Worm (Caenorhabditis elegans) whole organism, late embryonic: ENCODE results near the gene R05A10.7.
A peak's percentile ranks its signal among the peaks of the same experiment; 100 is the strongest.

Source experiments
- C08G9.2 ChIP-seq: sonication (generic microtip); optimal IDR thresholded peaks from 2 replicates; lab custom pipeline; 2016; ENCODE audit warnings: mild to moderate bottlenecking, missing genetic modification characterization, moderate library complexity, missing compliant biosample characterization
- F13H6.1 ChIP-seq: sonication (generic microtip); optimal IDR thresholded peaks from 2 replicates; lab custom pipeline; 2016; ENCODE audit warnings: missing genetic modification characterization, missing compliant biosample characterization
- K09A11.1 ChIP-seq: sonication (generic microtip); optimal IDR thresholded peaks from 2 replicates; lab custom pipeline; 2017; ENCODE audit warnings: antibody characterized with exemption, mild to moderate bottlenecking, missing genetic modification characterization, missing compliant biosample characterization; ENCODE audit not compliant: insufficient read depth
- Y22D7AL.16 ChIP-seq: sonication (generic microtip); optimal IDR thresholded peaks from 2 replicates; lab custom pipeline; 2016; ENCODE audit warnings: missing genetic modification characterization, missing compliant biosample characterization
- ceh-14 ChIP-seq: sonication (generic microtip); optimal IDR thresholded peaks from 2 replicates; lab custom pipeline; 2016; ENCODE audit warnings: missing genotype, missing genetic modification characterization, missing compliant biosample characterization
- ceh-19 ChIP-seq: fragments of 200-800 bp; sonication (Bioruptor generic); optimal IDR thresholded peaks from 2 replicates; lab custom pipeline; 2018; ENCODE audit warnings: mild to moderate bottlenecking, missing genetic modification characterization, missing compliant biosample characterization
- ceh-2 ChIP-seq: sonication (generic microtip); optimal IDR thresholded peaks from 2 replicates; lab custom pipeline; 2016; ENCODE audit warnings: missing genotype, missing genetic modification characterization, missing compliant biosample characterization
- ceh-22 ChIP-seq: sonication (generic microtip); optimal IDR thresholded peaks from 2 replicates; lab custom pipeline; 2017; ENCODE audit warnings: missing biosample characterization, missing genetic modification characterization
- ceh-30 ChIP-seq: fragments of 150-350 bp; optimal IDR thresholded peaks from 2 replicates; lab custom pipeline; 2014; ENCODE audit warnings: missing biosample characterization, missing genetic modification characterization
- ceh-34 ChIP-seq: sonication (generic microtip); optimal IDR thresholded peaks from 2 replicates; lab custom pipeline; 2016; ENCODE audit warnings: mild to moderate bottlenecking, missing genetic modification characterization, missing compliant biosample characterization
- ceh-45 ChIP-seq: fragments of 200-800 bp; sonication (Bioruptor generic); IDR thresholded peaks from 2 replicates; pipeline ENCODE4 v1.3.6; 2022; ENCODE audit warnings: missing genetic modification reagents, missing genetic modification characterization, missing compliant biosample characterization
- ceh-9 ChIP-seq: sonication (generic microtip); optimal IDR thresholded peaks from 2 replicates; lab custom pipeline; 2016; ENCODE audit warnings: mild to moderate bottlenecking, missing genetic modification characterization, inconsistent platforms, missing compliant biosample characterization
- dmd-4 ChIP-seq: sonication (generic microtip); optimal IDR thresholded peaks from 2 replicates; lab custom pipeline; 2016; ENCODE audit warnings: borderline replicate concordance, missing genetic modification characterization, missing compliant biosample characterization
- elt-2 ChIP-seq: sonication (generic microtip); optimal IDR thresholded peaks from 2 replicates; lab custom pipeline; 2016; ENCODE audit warnings: missing genetic modification reagents, missing genetic modification characterization, missing compliant biosample characterization
- ets-4 ChIP-seq: sonication (generic microtip); optimal IDR thresholded peaks from 2 replicates; lab custom pipeline; 2016; ENCODE audit warnings: missing genetic modification characterization, missing compliant biosample characterization
- eyg-1 ChIP-seq: sonication (generic microtip); optimal IDR thresholded peaks from 2 replicates; lab custom pipeline; 2016; ENCODE audit warnings: missing genotype, missing genetic modification characterization, missing compliant biosample characterization
- fkh-10 ChIP-seq: fragments of 150-350 bp; optimal IDR thresholded peaks from 2 replicates; lab custom pipeline; 2014; ENCODE audit warnings: missing biosample characterization, missing genetic modification reagents, missing genetic modification characterization
- fkh-6 ChIP-seq: sonication (generic microtip); optimal IDR thresholded peaks from 2 replicates; lab custom pipeline; 2016; ENCODE audit warnings: missing genetic modification characterization, missing compliant biosample characterization
- hlh-15 ChIP-seq: sonication (generic microtip); optimal IDR thresholded peaks from 2 replicates; lab custom pipeline; 2016; ENCODE audit warnings: missing genetic modification characterization, missing compliant biosample characterization
- hlh-30 ChIP-seq: sonication (generic microtip); optimal IDR thresholded peaks from 2 replicates; lab custom pipeline; 2017; ENCODE audit warnings: antibody characterized with exemption, missing genetic modification characterization, missing compliant biosample characterization; ENCODE audit not compliant: insufficient read depth
- hlh-8 ChIP-seq: sonication (generic microtip); optimal IDR thresholded peaks from 2 replicates; lab custom pipeline; 2016; ENCODE audit warnings: missing genotype, missing genetic modification characterization, missing compliant biosample characterization
- lin-11 ChIP-seq: fragments of 200-800 bp; sonication (Bioruptor generic); optimal IDR thresholded peaks from 2 replicates; lab custom pipeline; 2018; ENCODE audit warnings: mild to moderate bottlenecking, missing genetic modification characterization, missing compliant biosample characterization
- madf-2 ChIP-seq: sonication (generic microtip); optimal IDR thresholded peaks from 2 replicates; lab custom pipeline; 2017; ENCODE audit warnings: missing genetic modification characterization, missing compliant biosample characterization
- mec-3 ChIP-seq: sonication (generic microtip); optimal IDR thresholded peaks from 2 replicates; lab custom pipeline; 2016; ENCODE audit warnings: borderline replicate concordance, missing genetic modification characterization, missing compliant biosample characterization
- nfya-1 ChIP-seq: sonication (generic microtip); optimal IDR thresholded peaks from 2 replicates; lab custom pipeline; 2017; ENCODE audit warnings: missing genetic modification characterization, mild to moderate bottlenecking, missing compliant biosample characterization, antibody characterized with exemption, moderate library complexity
- nhr-11 ChIP-seq: fragments of 150-350 bp; optimal IDR thresholded peaks from 2 replicates; lab custom pipeline; 2014; ENCODE audit warnings: missing biosample characterization, missing genetic modification characterization
- npax-4 ChIP-seq: sonication (generic microtip); optimal IDR thresholded peaks from 2 replicates; lab custom pipeline; 2016; ENCODE audit warnings: missing genetic modification characterization, missing compliant biosample characterization
- odd-2 ChIP-seq: sonication (generic microtip); optimal IDR thresholded peaks from 2 replicates; lab custom pipeline; 2017; ENCODE audit warnings: antibody characterized with exemption, mild to moderate bottlenecking, missing genetic modification characterization, missing compliant biosample characterization
- pag-3 ChIP-seq: sonication (generic microtip); optimal IDR thresholded peaks from 2 replicates; lab custom pipeline; 2016; ENCODE audit warnings: missing compliant biosample characterization, missing genetic modification characterization, borderline replicate concordance
- pat-9 ChIP-seq: fragments of 200-800 bp; sonication (Bioruptor generic); optimal IDR thresholded peaks from 2 replicates; lab custom pipeline; 2018; ENCODE audit warnings: mild to moderate bottlenecking, missing genetic modification characterization, moderate library complexity, missing compliant biosample characterization
- pax-1 ChIP-seq: fragments of 150-350 bp; optimal IDR thresholded peaks from 2 replicates; lab custom pipeline; 2014; ENCODE audit warnings: missing biosample characterization, missing genetic modification characterization
- pha-4 ChIP-seq: fragments of 150-350 bp; optimal IDR thresholded peaks from 2 replicates; lab custom pipeline; 2018; ENCODE audit warnings: missing biosample characterization, missing genetic modification reagents, missing genetic modification characterization
- pqm-1 ChIP-seq: sonication (generic microtip); optimal IDR thresholded peaks from 2 replicates; lab custom pipeline; 2016; ENCODE audit warnings: missing genetic modification characterization, missing compliant biosample characterization
- rnt-1 ChIP-seq: sonication (generic microtip); optimal IDR thresholded peaks from 2 replicates; lab custom pipeline; 2016; ENCODE audit warnings: missing genetic modification characterization, missing compliant biosample characterization
- sdc-2 ChIP-seq: sonication (generic microtip); optimal IDR thresholded peaks from 2 replicates; lab custom pipeline; 2016; ENCODE audit warnings: missing genotype, missing genetic modification characterization, missing compliant biosample characterization
- syd-9 ChIP-seq: sonication (generic microtip); optimal IDR thresholded peaks from 2 replicates; lab custom pipeline; 2016; ENCODE audit warnings: mild to moderate bottlenecking, missing genetic modification characterization, moderate library complexity, missing compliant biosample characterization
- tbx-2 ChIP-seq: sonication (generic microtip); optimal IDR thresholded peaks from 2 replicates; lab custom pipeline; 2016; ENCODE audit warnings: missing genetic modification characterization, missing compliant biosample characterization
- tbx-7 ChIP-seq: sonication (generic microtip); optimal IDR thresholded peaks from 2 replicates; lab custom pipeline; 2016; ENCODE audit warnings: missing genotype, missing genetic modification characterization, missing compliant biosample characterization
- ttx-3 ChIP-seq: sonication (generic microtip); optimal IDR thresholded peaks from 2 replicates; lab custom pipeline; 2016; ENCODE audit warnings: missing genetic modification reagents, missing genetic modification characterization, missing compliant biosample characterization
- unc-42 ChIP-seq: sonication (generic microtip); optimal IDR thresholded peaks from 2 replicates; lab custom pipeline; 2016; ENCODE audit warnings: missing genotype, missing genetic modification characterization, missing compliant biosample characterization
- unc-55 ChIP-seq: sonication (generic microtip); optimal IDR thresholded peaks from 2 replicates; lab custom pipeline; 2017; ENCODE audit warnings: missing biosample characterization, missing genetic modification reagents, missing genetic modification characterization
- zip-5 ChIP-seq: sonication (generic microtip); optimal IDR thresholded peaks from 2 replicates; lab custom pipeline; 2016; ENCODE audit warnings: missing genetic modification characterization, missing compliant biosample characterization
- ztf-16 ChIP-seq: sonication (generic microtip); optimal IDR thresholded peaks from 2 replicates; lab custom pipeline; 2017; ENCODE audit warnings: missing genetic modification characterization, missing compliant biosample characterization

The R05A10.7 gene

DNA sequence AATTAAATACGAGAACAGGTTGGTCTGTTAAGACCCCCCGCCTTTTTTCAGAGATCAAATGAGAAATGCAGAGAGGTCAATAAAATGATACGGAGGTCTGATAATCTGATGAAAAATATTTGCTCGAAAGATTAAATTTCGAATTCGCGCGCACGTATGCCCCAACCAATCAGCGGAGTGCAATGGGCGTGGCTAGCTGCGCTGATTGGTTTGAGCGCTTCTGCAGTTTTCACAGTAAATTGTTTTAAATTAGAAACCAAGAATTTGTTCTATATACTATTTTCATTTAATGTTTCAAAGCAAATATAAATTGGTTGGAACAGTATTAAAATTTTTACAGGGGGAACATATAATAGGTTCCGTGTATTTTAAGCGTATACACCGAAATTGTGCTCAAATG lies 43.3 kb downstream of the R05A10.7 start:
- TF ChIP-seq mec-3 (no peak), nfya-1 (tag; lab: Kevin White, UChicago) (peak; percentile 98)

DNA sequence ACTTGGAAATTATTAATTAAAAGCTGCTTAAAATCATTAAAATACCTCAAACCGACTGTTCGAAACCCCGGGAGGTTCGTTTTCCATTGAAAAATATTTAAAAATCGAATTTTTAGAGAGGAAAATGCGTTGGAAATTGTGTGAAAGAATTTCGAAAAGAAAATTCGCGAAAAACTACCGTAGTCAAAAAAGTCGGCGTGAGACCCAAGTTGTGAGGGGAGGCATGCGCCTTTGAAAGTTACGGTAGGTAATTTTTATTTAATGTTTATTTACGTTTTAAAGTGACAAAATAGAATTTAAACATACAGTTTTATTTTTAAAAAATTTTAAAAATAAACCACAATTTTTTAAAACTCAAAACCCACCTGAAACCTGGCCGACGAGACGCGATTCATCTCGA lies 47.1 kb downstream of the R05A10.7 start:
- TF ChIP-seq pqm-1 (tag; lab: Kevin White, UChicago) (no peak), pax-1 (tag; lab: Kevin White, UChicago) (no peak), eyg-1 (tag; lab: Kevin White, UChicago) (no peak), mec-3 (no peak), nfya-1 (tag; lab: Kevin White, UChicago) (no peak), ceh-22 (tag; lab: Kevin White, UChicago) (no peak), K09A11.1 (tag; lab: Kevin White, UChicago) (no peak), tbx-7 (tag; lab: Kevin White, UChicago) (no peak), ttx-3 (tag; lab: Kevin White, UChicago) (no peak), fkh-10 (GFP tag; lab: Kevin White, UChicago) (no peak), ets-4 (tag; lab: Kevin White, UChicago) (no peak), sdc-2 (tag; lab: Kevin White, UChicago) (no peak), F13H6.1 (no peak), pag-3 (tag; lab: Kevin White, UChicago) (no peak), ceh-14 (no peak), hlh-8 (no peak), pat-9 (tag; lab: Kevin White, UChicago) (no peak), rnt-1 (no peak), ceh-34 (tag; lab: Kevin White, UChicago) (no peak), ceh-2 (tag; lab: Kevin White, UChicago) (no peak)

DNA sequence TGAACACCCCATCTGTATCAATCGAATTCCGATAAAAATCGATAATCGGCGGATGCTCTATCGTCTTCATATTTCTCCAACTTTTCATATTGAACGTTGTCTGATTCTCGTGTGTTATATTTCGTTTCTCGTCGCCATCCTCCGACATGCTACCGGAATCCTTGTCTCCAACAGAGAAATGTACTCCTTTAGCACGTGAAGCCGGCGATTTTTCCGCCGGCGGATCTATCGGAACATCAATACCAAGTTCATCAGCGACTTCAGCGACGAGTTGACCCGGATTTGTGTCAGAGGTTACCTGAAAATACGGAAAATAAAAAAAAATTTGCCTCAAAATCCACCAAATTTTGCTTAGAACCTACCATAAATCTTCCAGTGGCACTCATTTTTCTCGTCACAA lies 47.6 kb downstream of the R05A10.7 start:
- TF ChIP-seq ceh-9 (tag; lab: Kevin White, UChicago) (no peak), pha-4 (no peak), zip-5 (tag; lab: Kevin White, UChicago) (no peak), hlh-15 (no peak), nhr-11 (tag; lab: Kevin White, UChicago) (no peak), Y22D7AL.16 (tag; lab: Kevin White, UChicago) (no peak), pqm-1 (tag; lab: Kevin White, UChicago) (no peak), ceh-30 (tag; lab: Kevin White, UChicago) (no peak)

DNA sequence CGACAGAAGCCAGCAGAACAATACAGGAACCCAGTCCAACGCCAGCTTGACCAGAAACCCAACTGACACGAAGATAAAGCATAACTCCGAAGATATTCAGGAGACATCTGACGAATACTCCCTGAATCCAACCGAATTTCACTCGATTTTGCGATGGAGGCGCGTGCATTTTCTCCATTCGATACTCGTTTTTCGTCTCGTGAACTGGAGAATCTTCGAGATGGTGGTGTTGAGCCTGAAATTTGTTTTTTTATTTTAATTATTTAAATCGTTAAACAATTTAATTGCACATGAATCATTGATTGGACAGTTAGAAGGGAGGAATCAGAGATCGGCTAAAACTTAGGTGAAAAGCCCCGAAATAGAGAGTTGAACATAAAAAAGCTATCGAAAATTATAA lies 48.3 kb downstream of the R05A10.7 start:
- no peak for TF ChIP-seq ceh-45 (GFP tag; lab: Robert Waterston, UW)
- TF ChIP-seq unc-42 (tag; lab: Kevin White, UChicago): no peak
- TF ChIP-seq hlh-30: no peak
- TF ChIP-seq unc-55 (GFP tag; lab: Kevin White, UChicago): no peak
- no peak for TF ChIP-seq madf-2 (tag; lab: Kevin White, UChicago)
- TF ChIP-seq syd-9 (tag; lab: Kevin White, UChicago): no peak
- no peak for TF ChIP-seq dmd-4
- no peak for TF ChIP-seq nhr-11 (tag; lab: Kevin White, UChicago)
- TF ChIP-seq hlh-15: no peak
- no peak for TF ChIP-seq ceh-19
- no peak for TF ChIP-seq fkh-6
- no peak for TF ChIP-seq ztf-16 (tag; lab: Kevin White, UChicago)
- no peak for TF ChIP-seq lin-11 (tag; lab: Kevin White, UChicago)
- TF ChIP-seq tbx-2 (tag; lab: Kevin White, UChicago): no peak
- no peak for TF ChIP-seq C08G9.2 (tag; lab: Kevin White, UChicago)
- no peak for TF ChIP-seq npax-4 (tag; lab: Kevin White, UChicago)
- no peak for TF ChIP-seq odd-2 (tag; lab: Kevin White, UChicago)
- TF ChIP-seq elt-2 (tag; lab: Kevin White, UChicago): no peak
- TF ChIP-seq pqm-1 (tag; lab: Kevin White, UChicago): no peak
